Fruit fly (Drosophila melanogaster) Kc167 (cell line): ENCODE data around the gene Mocs2B.

Source experiments
- Myc ChIP-seq: fragments of >200 bp; optimal IDR thresholded peaks from 2 replicates; lab custom pipeline; 2017; ENCODE audit warnings: missing external identifiers
- Sin3A ChIP-seq: fragments of >200 bp; optimal IDR thresholded peaks from 2 replicates; lab custom pipeline; 2018; ENCODE audit warnings: missing external identifiers
- h ChIP-seq: fragments of >200 bp; optimal IDR thresholded peaks from 3 replicates; lab custom pipeline; 2018; ENCODE audit warnings: missing external identifiers
- insv ChIP-seq: fragments of >200 bp; optimal IDR thresholded peaks from 3 replicates; lab custom pipeline; 2018; ENCODE audit warnings: missing external identifiers
- psq ChIP-seq: fragments of >200 bp; optimal IDR thresholded peaks from 2 replicates; lab custom pipeline; 2017; ENCODE audit warnings: missing external identifiers
- ttk ChIP-seq: sonication (Bioruptor generic); optimal IDR thresholded peaks from 2 replicates; lab custom pipeline; 2017; ENCODE audit warnings: missing external identifiers

DNA sequence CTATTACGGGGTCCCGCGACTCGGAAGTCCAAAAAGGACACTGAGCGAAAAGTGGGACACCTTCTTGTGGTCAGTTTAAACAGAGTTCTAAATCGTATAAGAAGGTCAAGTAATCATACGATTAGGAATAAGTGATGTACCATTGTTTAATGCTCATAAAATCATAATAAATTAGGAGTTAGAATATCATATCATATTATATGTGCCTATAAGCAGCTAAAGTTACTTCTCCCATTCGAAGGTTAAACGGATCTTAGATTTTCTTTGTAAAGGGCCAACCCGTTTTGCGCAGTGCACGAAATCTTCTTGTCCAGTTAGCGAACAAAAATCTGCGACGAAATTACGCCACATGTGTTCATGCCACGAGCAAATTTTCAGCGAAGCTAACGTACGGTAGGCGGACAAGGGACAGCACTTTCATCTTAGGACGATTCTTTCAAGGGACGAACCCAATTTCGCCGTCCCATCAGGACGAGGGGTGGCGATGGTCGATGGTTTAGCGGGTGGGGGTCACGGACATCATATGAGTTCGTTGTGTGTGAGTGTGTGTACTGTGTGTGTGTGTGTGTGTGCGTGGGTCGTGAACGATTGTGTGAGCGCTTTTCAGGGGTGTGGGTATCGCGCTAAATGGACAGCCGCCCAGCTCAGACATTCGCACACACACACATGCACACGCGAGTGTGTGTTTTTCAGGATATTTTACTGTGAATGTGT lies 41.3 kb upstream of the Mocs2B start:
- TF ChIP-seq Sin3A (lab: Kevin White, UChicago) = no peak
- no peak for TF ChIP-seq ttk (lab: Kevin White, UChicago)
- no peak for TF ChIP-seq h (lab: Kevin White, UChicago)
- no peak for TF ChIP-seq Myc (lab: Kevin White, UChicago)
- TF ChIP-seq insv (lab: Kevin White, UChicago) = no peak
- no peak for TF ChIP-seq psq (lab: Kevin White, UChicago)
